Fruit fly (Drosophila melanogaster) whole organism, embryonic: ENCODE data around the gene CG42828.

Source experiments
- Ada2b ChIP-seq: fragments of 200-800 bp; sonication (Bioruptor generic); IDR thresholded peaks from 2 replicates; pipeline ENCODE4 v1.3.6; 2022; ENCODE audit warnings: missing biosample characterization, missing genetic modification characterization
- Atf6 ChIP-seq: fragments of 200-800 bp; sonication (Bioruptor generic); IDR thresholded peaks from 2 replicates; pipeline ENCODE4 v1.3.6; 2022; ENCODE audit warnings: missing biosample characterization, missing genetic modification characterization
- Bteb2 ChIP-seq: fragments of 200-800 bp; sonication (Bioruptor generic); optimal IDR thresholded peaks from 2 replicates; lab custom pipeline; 2016; ENCODE audit warnings: missing biosample characterization, missing genetic modification characterization
- CG10654 ChIP-seq: fragments of 200-800 bp; sonication (Bioruptor generic); optimal IDR thresholded peaks from 2 replicates; lab custom pipeline; 2016; ENCODE audit warnings: missing biosample characterization, missing genetic modification characterization
- CG12236 ChIP-seq: fragments of 200-800 bp; sonication (Bioruptor generic); optimal IDR thresholded peaks from 2 replicates; lab custom pipeline; 2016; ENCODE audit warnings: missing biosample characterization, missing genetic modification characterization
- CG13296 ChIP-seq: fragments of 200-800 bp; sonication (Bioruptor generic); optimal IDR thresholded peaks from 3 replicates; lab custom pipeline; 2018; ENCODE audit warnings: missing biosample characterization, mild to moderate bottlenecking, missing genetic modification characterization
- CG13775 ChIP-seq: fragments of 200-800 bp; sonication (Bioruptor generic); optimal IDR thresholded peaks from 3 replicates; lab custom pipeline; 2017; ENCODE audit warnings: missing biosample characterization, mild to moderate bottlenecking, missing genetic modification characterization
- CG17829 ChIP-seq: fragments of 200-800 bp; optimal IDR thresholded peaks from 2 replicates; lab custom pipeline; 2019; ENCODE audit warnings: missing biosample characterization, mild to moderate bottlenecking, missing genetic modification characterization, moderate library complexity
- CG18619 ChIP-seq: fragments of 200-800 bp; sonication (Bioruptor generic); optimal IDR thresholded peaks from 3 replicates; lab custom pipeline; 2017; ENCODE audit warnings: missing biosample characterization, mild to moderate bottlenecking, missing genetic modification characterization
- CG2199 ChIP-seq: fragments of 200-800 bp; sonication (Bioruptor generic); IDR thresholded peaks from 3 replicates; pipeline ENCODE4 v1.3.6; 2022; ENCODE audit warnings: missing biosample characterization, missing genetic modification characterization
- CG2678 ChIP-seq: fragments of 200-800 bp; sonication (Bioruptor generic); optimal IDR thresholded peaks from 3 replicates; lab custom pipeline; 2019; ENCODE audit warnings: missing biosample characterization, mild to moderate bottlenecking, missing genetic modification characterization, moderate library complexity
- CG3281 ChIP-seq: fragments of 200-800 bp; sonication (Bioruptor generic); optimal IDR thresholded peaks from 3 replicates; lab custom pipeline; 2017; ENCODE audit warnings: missing biosample characterization, mild to moderate bottlenecking, missing genetic modification characterization
- CG5180 ChIP-seq: fragments of 200-800 bp; sonication (Bioruptor generic); optimal IDR thresholded peaks from 3 replicates; lab custom pipeline; 2017; ENCODE audit warnings: missing biosample characterization, missing genetic modification characterization, mild to moderate bottlenecking, moderate library complexity, missing genetic modification reagents
- CG5953 ChIP-seq: fragments of 200-800 bp; sonication (Bioruptor generic); IDR thresholded peaks from 2 replicates; pipeline ENCODE4 v1.3.6; 2022; ENCODE audit warnings: missing biosample characterization, missing genetic modification characterization
- CG7745 ChIP-seq: fragments of 200-800 bp; sonication (Bioruptor generic); optimal IDR thresholded peaks from 2 replicates; lab custom pipeline; 2018; ENCODE audit warnings: missing biosample characterization, mild to moderate bottlenecking, missing genetic modification characterization, moderate library complexity
- CG7786 ChIP-seq: fragments of 200-800 bp; sonication (Bioruptor generic); optimal IDR thresholded peaks from 2 replicates; lab custom pipeline; 2016; ENCODE audit warnings: missing biosample characterization, missing genetic modification characterization
- CG7839 ChIP-seq: fragments of 200-800 bp; sonication (Bioruptor generic); optimal IDR thresholded peaks from 3 replicates; lab custom pipeline; 2018; ENCODE audit warnings: missing biosample characterization, mild to moderate bottlenecking, missing genetic modification characterization, moderate library complexity
- CG7963 ChIP-seq: fragments of 200-800 bp; sonication (Bioruptor generic); IDR thresholded peaks from 3 replicates; pipeline ENCODE4 v1.3.6; 2022; ENCODE audit warnings: missing biosample characterization, missing genetic modification characterization; ENCODE audit not compliant: partially characterized antibody
- CG7987 ChIP-seq: fragments of 200-800 bp; sonication (Bioruptor generic); optimal IDR thresholded peaks from 2 replicates; lab custom pipeline; 2018; ENCODE audit warnings: missing biosample characterization, mild to moderate bottlenecking, missing genetic modification characterization, moderate library complexity
- CG8281 ChIP-seq: fragments of 200-800 bp; sonication (Bioruptor generic); optimal IDR thresholded peaks from 2 replicates; lab custom pipeline; 2018; ENCODE audit warnings: missing biosample characterization, mild to moderate bottlenecking, missing genetic modification characterization, moderate library complexity
- CG9215 ChIP-seq: fragments of 200-800 bp; sonication (Bioruptor generic); IDR thresholded peaks from 2 replicates; pipeline ENCODE4 v1.3.6; 2022; ENCODE audit warnings: missing biosample characterization, missing genetic modification characterization
- CG9932 ChIP-seq: fragments of 200-800 bp; sonication (Bioruptor generic); IDR thresholded peaks from 2 replicates; pipeline ENCODE4 v1.3.6; 2022; ENCODE audit warnings: missing biosample characterization, missing genetic modification characterization
- CkIIα-i1 ChIP-seq: fragments of 200-800 bp; sonication (Bioruptor generic); IDR thresholded peaks from 2 replicates; pipeline ENCODE4 v1.3.6; 2022; ENCODE audit warnings: missing biosample characterization, missing genetic modification characterization
- D19B ChIP-seq: fragments of 200-800 bp; sonication (Bioruptor generic); optimal IDR thresholded peaks from 2 replicates; lab custom pipeline; 2017; ENCODE audit warnings: missing biosample characterization, mild to moderate bottlenecking, missing genetic modification characterization
- Elba2 ChIP-seq: fragments of 200-800 bp; sonication (Bioruptor generic); optimal IDR thresholded peaks from 3 replicates; lab custom pipeline; 2016; ENCODE audit warnings: missing biosample characterization, missing genetic modification characterization
- GATAe ChIP-seq: fragments of 200-800 bp; sonication (Bioruptor generic); conservative IDR thresholded peaks from 2 replicates; pipeline ENCODE4 v1.3.6; 2022; ENCODE audit warnings: missing biosample characterization, missing genetic modification characterization
- HLH54F ChIP-seq: fragments of 200-800 bp; sonication (Bioruptor generic); optimal IDR thresholded peaks from 3 replicates; lab custom pipeline; 2016; ENCODE audit warnings: missing biosample characterization, missing genetic modification characterization
- MBD-R2 ChIP-seq: fragments of 200-800 bp; sonication (Bioruptor generic); IDR thresholded peaks from 2 replicates; pipeline ENCODE4 v1.3.6; 2022; ENCODE audit warnings: missing biosample characterization, missing genetic modification characterization
- Pdp1 ChIP-seq, 2 experiments: fragments of 200-800 bp; sonication (Bioruptor generic); optimal IDR thresholded peaks; 3 replicates each; lab custom pipeline; 2016; ENCODE audit warnings: missing biosample characterization in 2 of 2, missing genetic modification characterization in 2 of 2, mild to moderate bottlenecking in 1 of 2, moderate library complexity in 1 of 2
- Rx ChIP-seq: fragments of 200-800 bp; sonication (Bioruptor generic); IDR thresholded peaks from 2 replicates; pipeline ENCODE4 v1.3.6; 2022; ENCODE audit warnings: missing biosample characterization, missing genetic modification characterization
- Ssrp ChIP-seq: fragments of 200-800 bp; sonication (Bioruptor generic); optimal IDR thresholded peaks from 2 replicates; lab custom pipeline; 2018; ENCODE audit warnings: missing biosample characterization, mild to moderate bottlenecking, missing genetic modification characterization, moderate library complexity
- ab ChIP-seq: fragments of 200-800 bp; sonication (Bioruptor generic); optimal IDR thresholded peaks from 2 replicates; lab custom pipeline; 2016; ENCODE audit warnings: missing biosample characterization, missing genetic modification characterization
- cwo ChIP-seq: fragments of 200-800 bp; sonication (Bioruptor generic); optimal IDR thresholded peaks from 3 replicates; lab custom pipeline; 2017; ENCODE audit warnings: missing biosample characterization, missing genetic modification characterization, mild to moderate bottlenecking, moderate library complexity, missing genetic modification reagents
- fru ChIP-seq: fragments of >200 bp; optimal IDR thresholded peaks from 2 replicates; lab custom pipeline; 2017
- gem ChIP-seq: fragments of 200-800 bp; sonication (Bioruptor generic); optimal IDR thresholded peaks from 2 replicates; lab custom pipeline; 2019; ENCODE audit warnings: missing biosample characterization, mild to moderate bottlenecking, missing genetic modification characterization, moderate library complexity
- kay ChIP-seq: fragments of 200-800 bp; sonication (Bioruptor generic); optimal IDR thresholded peaks from 2 replicates; lab custom pipeline; 2016; ENCODE audit warnings: missing biosample characterization, missing genetic modification characterization
- lab ChIP-seq: fragments of 200-800 bp; sonication (Bioruptor generic); optimal IDR thresholded peaks from 3 replicates; lab custom pipeline; 2017; ENCODE audit warnings: missing biosample characterization, missing genetic modification characterization, mild to moderate bottlenecking, moderate library complexity, missing genetic modification reagents
- lbe ChIP-seq: fragments of 200-800 bp; sonication (Bioruptor generic); optimal IDR thresholded peaks from 2 replicates; lab custom pipeline; 2016; ENCODE audit warnings: missing biosample characterization, mild to moderate bottlenecking, missing genetic modification characterization
- mirr ChIP-seq: fragments of 200-800 bp; sonication (Bioruptor generic); optimal IDR thresholded peaks from 3 replicates; lab custom pipeline; 2018; ENCODE audit warnings: missing biosample characterization, mild to moderate bottlenecking, missing genetic modification characterization
- pnt ChIP-seq: fragments of 200-800 bp; sonication (Bioruptor generic); optimal IDR thresholded peaks from 3 replicates; lab custom pipeline; 2016; ENCODE audit warnings: missing biosample characterization, missing genetic modification characterization
- pum ChIP-seq: fragments of 200-800 bp; sonication (Bioruptor generic); optimal IDR thresholded peaks from 2 replicates; lab custom pipeline; 2016; ENCODE audit warnings: missing biosample characterization, missing genetic modification characterization
- slou ChIP-seq: fragments of 200-800 bp; sonication (Bioruptor generic); optimal IDR thresholded peaks from 3 replicates; lab custom pipeline; 2016; ENCODE audit warnings: missing biosample characterization, missing genetic modification characterization
- stwl ChIP-seq: fragments of 200-800 bp; sonication (Bioruptor generic); optimal IDR thresholded peaks from 3 replicates; lab custom pipeline; 2018; ENCODE audit warnings: missing biosample characterization, mild to moderate bottlenecking, missing genetic modification characterization, moderate library complexity
- tll ChIP-seq, 2 experiments: fragments of 200-800 bp in 1 of 2; fragments of >200 bp in 1 of 2; sonication (Bioruptor generic) in 1 of 2; optimal IDR thresholded peaks; 2 replicates each; lab custom pipeline; 2017 to 2019; ENCODE audit warnings: missing biosample characterization in 2 of 2, missing genetic modification characterization in 2 of 2, mild to moderate bottlenecking in 1 of 2, moderate library complexity in 1 of 2
- tna ChIP-seq: fragments of 200-800 bp; sonication (Bioruptor generic); IDR thresholded peaks from 2 replicates; pipeline ENCODE4 v1.3.6; 2022; ENCODE audit warnings: missing biosample characterization, missing genetic modification characterization; ENCODE audit not compliant: partially characterized antibody
- zfh2 ChIP-seq: fragments of 200-800 bp; sonication (Bioruptor generic); optimal IDR thresholded peaks from 2 replicates; lab custom pipeline; 2016; ENCODE audit warnings: missing biosample characterization, missing genetic modification characterization

Gene CG42828

dm6 chr3R:23335577-23335976, 37.9 kb upstream of the CG42828 start (continued):
- TF ChIP-seq CG13296 (peak; percentile 90), CG12236 (GFP tag; lab: Kevin White, UChicago) (no peak), tll (GFP tag; optimal IDR thresholded peaks at IDR 0.05; lab: Kevin White, UChicago) (no peak), Ada2b (peak; percentile 48), CG7963 (GFP tag; lab: Robert Waterston, UW) (no peak), Ssrp (tag; lab: Kevin White, UChicago) (peak; percentile 36), CG9215 (GFP tag; lab: Robert Waterston, UW) (peak; percentile 71), Bteb2 (GFP tag; lab: Kevin White, UChicago) (no peak), CG2199 (GFP tag; lab: Robert Waterston, UW) (no peak), CG5953 (GFP tag; lab: Robert Waterston, UW) (no peak)
- TF ChIP-seq, all 482 proteins: peak for 259

dm6 chr3R:23336513-23336912, 37.0 kb upstream of the CG42828 start:
- TF ChIP-seq Pdp1 (GFP tag; optimal IDR thresholded peaks at IDR 0.05; lab: Kevin White, UChicago) (peak in 1 of 2 experiments; percentile 16), CG8281 (tag; lab: Kevin White, UChicago) (peak; percentile 99), CG5180 (GFP tag; lab: Kevin White, UChicago) (no peak)

- TF ChIP-seq CG7987 (GFP tag; lab: Kevin White, UChicago) (no peak), cwo (peak; percentile 32), mirr (GFP tag; lab: Kevin White, UChicago) (peak; percentile 53), D19B (GFP tag; lab: Kevin White, UChicago) (peak; percentile 14), CG7786 (GFP tag; lab: Kevin White, UChicago) (peak; percentile 14), Atf6 (GFP tag; lab: Robert Waterston, UW) (peak; percentile 46), GATAe (peak; percentile 16; the same call in 1 of the 2 replicates), CG2678 (tag; lab: Kevin White, UChicago) (peak; percentile 57), Elba2 (no peak), fru (lab: Kevin White, UChicago) (no peak), lab (GFP tag; lab: Kevin White, UChicago) (peak; percentile 43), lbe (GFP tag; lab: Kevin White, UChicago) (peak; percentile 23), CG3281 (peak; percentile 13), stwl (tag; lab: Kevin White, UChicago) (no peak), pum (no peak), pnt (no peak), zfh2 (GFP tag; lab: Kevin White, UChicago) (peak; percentile 52), tna (GFP tag; lab: Robert Waterston, UW) (no peak), CG13775 (GFP tag; lab: Kevin White, UChicago) (no peak), CG7839 (tag; lab: Kevin White, UChicago) (peak; percentile 23), CG13296 (no peak), CG7745 (no peak), MBD-R2 (GFP tag; lab: Robert Waterston, UW) (no peak), HLH54F (GFP tag; lab: Kevin White, UChicago) (peak; percentile 25), CkIIα-i1 (GFP tag; lab: Robert Waterston, UW) (no peak), CG18619 (GFP tag; lab: Kevin White, UChicago) (peak; percentile 22), CG10654 (GFP tag; lab: Kevin White, UChicago) (no peak), Ssrp (tag; lab: Kevin White, UChicago) (no peak), gem (peak; percentile 37), kay (GFP tag; lab: Kevin White, UChicago) (no peak), slou (no peak), ab (GFP tag; lab: Kevin White, UChicago) (no peak), Rx (GFP tag; lab: Robert Waterston, UW) (no peak), CG17829 (tag; lab: Kevin White, UChicago) (no peak), CG9932 (GFP tag; lab: Robert Waterston, UW) (0 out of 2 replicates have a peak, but pooled peaks have one; percentile 11)
These were observed 36.2 kb upstream of the CG42828 start for dm6 chr3R:23337183-23337825.
